Fruit fly (Drosophila melanogaster): ENCODE results near the gene Rap1.

Rap1 gene

dm6 chr3L:1861794-1862447 lies at the start of gene Rap1 (continued):
- TF ChIP-seq Lhr (GFP tag; optimal IDR thresholded peaks at IDR 0.05) (peak; percentile 19), CG4707 (GFP tag; optimal IDR thresholded peaks at IDR 0.05) (no peak), HmgD (GFP tag; optimal IDR thresholded peaks at IDR 0.05) (peak; percentile 13), CG9437 (GFP tag; optimal IDR thresholded peaks at IDR 0.05) (peak; percentile 8), gfzf (GFP tag; optimal IDR thresholded peaks at IDR 0.05) (peak; percentile 16), lmd (GFP tag; IDR thresholded peaks at IDR 0.05) (peak; percentile 78; the same call in 1 of the 2 replicates), Chrac-16 (GFP tag; optimal IDR thresholded peaks at IDR 0.05) (peak; percentile 45), sim (GFP tag; IDR thresholded peaks at IDR 0.05) (no peak), bbx (GFP tag; IDR thresholded peaks at IDR 0.05; ENCODE audit: partially characterized antibody) (peak; percentile 90), CG33213 (GFP tag; optimal IDR thresholded peaks at IDR 0.05) (peak; percentile 50), chn (GFP tag; optimal IDR thresholded peaks at IDR 0.05) (peak; percentile 45), hkb (optimal IDR thresholded peaks at IDR 0.05) (no peak), hkb (GFP tag; IDR thresholded peaks at IDR 0.05) (0 out of 2 replicates have a peak, but pooled peaks have one; percentile 41), org-1 (GFP tag; optimal IDR thresholded peaks at IDR 0.05) (peak; percentile 16), CG14965 (GFP tag; optimal IDR thresholded peaks at IDR 0.05; ENCODE audit: borderline replicate concordance) (no peak), Sox102F (GFP tag; optimal IDR thresholded peaks at IDR 0.05) (peak; percentile 28), insv (GFP tag; optimal IDR thresholded peaks at IDR 0.05) (no peak), Sry-β (GFP tag; optimal IDR thresholded peaks at IDR 0.05) (peak; percentile 29), HLH54F (GFP tag; optimal IDR thresholded peaks at IDR 0.05) (peak; percentile 49), CG7987 (GFP tag; optimal IDR thresholded peaks at IDR 0.05) (no peak), MESR4 (GFP tag; optimal IDR thresholded peaks at IDR 0.05) (peak; percentile 72), CG17186 (GFP tag; optimal IDR thresholded peaks at IDR 0.05) (peak; percentile 69), CG11723 (GFP tag; optimal IDR thresholded peaks at IDR 0.05) (peak; percentile 32), repo (GFP tag; optimal IDR thresholded peaks at IDR 0.05) (no peak), pnt (GFP tag; optimal IDR thresholded peaks at IDR 0.05) (peak; percentile 64), Lim3 (GFP tag; IDR thresholded peaks at IDR 0.05) (no peak), mld (GFP tag; IDR thresholded peaks at IDR 0.05; ENCODE audit: partially characterized antibody) (peak; percentile 88), CG10366 (GFP tag; IDR thresholded peaks at IDR 0.05) (peak; percentile 75), Bteb2 (GFP tag; optimal IDR thresholded peaks at IDR 0.05) (no peak), CG11695 (GFP tag; IDR thresholded peaks at IDR 0.05) (peak; percentile 42; the same call in 2 of the 3 replicates), phol (tag; optimal IDR thresholded peaks at IDR 0.05) (peak; percentile 68), CG12104 (GFP tag; optimal IDR thresholded peaks at IDR 0.05) (peak; percentile 71), CoRest (tag; optimal IDR thresholded peaks at IDR 0.05) (peak; percentile 66), hth (optimal IDR thresholded peaks at IDR 0.05) (no peak), ac (GFP tag; optimal IDR thresholded peaks at IDR 0.05) (no peak), CG6689 (GFP tag; IDR thresholded peaks at IDR 0.05) (peak; percentile 57), CG12236 (GFP tag; optimal IDR thresholded peaks at IDR 0.05) (peak; percentile 51), salm (tag; optimal IDR thresholded peaks at IDR 0.05) (no peak), yki (optimal IDR thresholded peaks at IDR 0.05) (no peak), CG13287 (GFP tag; IDR thresholded peaks at IDR 0.05; ENCODE audit: partially characterized antibody) (peak; percentile 87), Ravus (GFP tag; IDR thresholded peaks at IDR 0.05) (peak; percentile 33), pho (GFP tag; optimal IDR thresholded peaks at IDR 0.05) (peak; percentile 62), CG32532 (GFP tag; IDR thresholded peaks at IDR 0.05) (peak; percentile 89), YL-1 (GFP tag; optimal IDR thresholded peaks at IDR 0.05) (peak; percentile 89), CG12942 (GFP tag; optimal IDR thresholded peaks at IDR 0.05) (peak; percentile 16), CG34376 (GFP tag; optimal IDR thresholded peaks at IDR 0.05) (peak; percentile 54), lilli (GFP tag; optimal IDR thresholded peaks at IDR 0.05) (peak; percentile 67), CG11247 (GFP tag; IDR thresholded peaks at IDR 0.05) (peak; percentile 84), Pdp1 (GFP tag; optimal IDR thresholded peaks at IDR 0.05) (peak; percentile 52 to 64), CG1832 (GFP tag; optimal IDR thresholded peaks at IDR 0.05) (peak; percentile 71)

Measured in whole organism, embryonic.